Fruit fly (Drosophila melanogaster) whole organism, pupa: ENCODE measurements around the gene Mis12.
A peak's percentile ranks its signal among the peaks of the same experiment; 100 is the strongest.

Experiments
- CG15710 ChIP-seq: fragments of 200-800 bp; sonication (Bioruptor generic); optimal IDR thresholded peaks from 2 replicates; lab custom pipeline; 2018; ENCODE audit warnings: missing biosample characterization, mild to moderate bottlenecking, missing genetic modification characterization, moderate library complexity
- CG8159 ChIP-seq: fragments of 200-800 bp; sonication (Bioruptor generic); optimal IDR thresholded peaks from 3 replicates; lab custom pipeline; 2018; ENCODE audit warnings: missing biosample characterization, mild to moderate bottlenecking, missing genetic modification characterization, moderate library complexity
- Pif1A ChIP-seq: fragments of 200-800 bp; sonication (Bioruptor generic); optimal IDR thresholded peaks from 3 replicates; lab custom pipeline; 2016; ENCODE audit warnings: missing biosample characterization, missing genetic modification characterization

- TF ChIP-seq CG15710 (peak; percentile 53), Pif1A (GFP tag; lab: Kevin White, UChicago) (no peak), CG8159 (tag; lab: Kevin White, UChicago) (peak; percentile 63)
These were observed 40.6 kb upstream of the Mis12 start for dm6 chr3L:7009411-7009810.
